Worm (Caenorhabditis elegans) whole organism, L4 larva: ENCODE measurements around the gene F58D12.1.

ENCODE experiments used
- F10B5.3 ChIP-seq: sonication (generic microtip); optimal IDR thresholded peaks from 2 replicates; lab custom pipeline; 2016; ENCODE audit warnings: mild to moderate bottlenecking, missing genetic modification characterization, missing compliant biosample characterization
- F49E8.2 ChIP-seq: sonication (generic microtip); optimal IDR thresholded peaks from 2 replicates; lab custom pipeline; 2016; ENCODE audit warnings: missing compliant biosample characterization, mild to moderate bottlenecking, missing genetic modification characterization, borderline replicate concordance
- T26A8.4 ChIP-seq: fragments of 200-800 bp; sonication (Bioruptor generic); IDR thresholded peaks from 2 replicates; pipeline ENCODE4 v1.3.6; 2022; ENCODE audit warnings: missing genetic modification characterization, missing compliant biosample characterization
- Y105C5A.15 ChIP-seq: fragments of 200-800 bp; sonication (Bioruptor generic); IDR thresholded peaks from 2 replicates; pipeline ENCODE4 v1.3.6; 2022; ENCODE audit warnings: missing genetic modification characterization, missing compliant biosample characterization
- Y48G9A.11 ChIP-seq: fragments of 200-800 bp; sonication (Bioruptor generic); IDR thresholded peaks from 2 replicates; pipeline ENCODE4 v1.3.6; 2022; ENCODE audit warnings: missing genetic modification reagents, missing genetic modification characterization, missing compliant biosample characterization
- ZK546.5 ChIP-seq, 2 experiments: sonication (generic microtip); optimal IDR thresholded peaks; 2 replicates each; lab custom pipeline; 2017; ENCODE audit warnings: missing biosample characterization in 2 of 2, missing genetic modification characterization in 2 of 2
- aha-1 ChIP-seq: fragments of 150-350 bp; peaks from one replicate; lab custom pipeline; 2014; ENCODE audit warnings: missing biosample characterization, missing genetic modification characterization
- arid-1 ChIP-seq: fragments of 200-800 bp; sonication (Bioruptor generic); conservative IDR thresholded peaks from 2 replicates; pipeline ENCODE4 v1.3.6; 2022; ENCODE audit warnings: missing genetic modification reagents, missing genetic modification characterization, missing compliant biosample characterization
- ceh-32 ChIP-seq: sonication (generic microtip); optimal IDR thresholded peaks from 2 replicates; lab custom pipeline; 2016; ENCODE audit warnings: mild to moderate bottlenecking, missing genetic modification characterization, missing compliant biosample characterization; ENCODE audit not compliant: poor library complexity
- ceh-44 ChIP-seq: fragments of 200-800 bp; sonication (Bioruptor generic); IDR thresholded peaks from 2 replicates; pipeline ENCODE4 v1.3.6; 2022; ENCODE audit warnings: missing genetic modification reagents, missing genetic modification characterization, missing compliant biosample characterization
- ceh-62 ChIP-seq: sonication (generic microtip); optimal IDR thresholded peaks from 2 replicates; lab custom pipeline; 2017; ENCODE audit warnings: missing biosample characterization, missing genetic modification characterization
- cey-2 ChIP-seq: sonication (generic microtip); optimal IDR thresholded peaks from 3 replicates; lab custom pipeline; 2017; ENCODE audit warnings: missing genetic modification characterization, mild to moderate bottlenecking, missing compliant biosample characterization, antibody characterized with exemption, borderline replicate concordance; ENCODE audit not compliant: insufficient read depth
- daf-19 ChIP-seq: fragments of 200-800 bp; sonication (Bioruptor generic); conservative IDR thresholded peaks from 2 replicates; pipeline ENCODE4 v1.3.6; 2022; ENCODE audit warnings: missing genetic modification characterization, missing compliant biosample characterization
- dmd-6 ChIP-seq: fragments of 200-800 bp; sonication (Bioruptor generic); IDR thresholded peaks from 2 replicates; pipeline ENCODE4 v1.3.6; 2022; ENCODE audit warnings: missing genetic modification reagents, missing genetic modification characterization, missing compliant biosample characterization
- dmd-8 ChIP-seq: fragments of 200-800 bp; sonication (Bioruptor generic); IDR thresholded peaks from 2 replicates; pipeline ENCODE4 v1.3.6; 2022; ENCODE audit warnings: missing genetic modification characterization, missing compliant biosample characterization
- dpl-1 ChIP-seq: fragments of 150-350 bp; optimal IDR thresholded peaks from 2 replicates; lab custom pipeline; 2014; ENCODE audit warnings: missing biosample characterization, missing genetic modification reagents, missing genetic modification characterization
- dve-1 ChIP-seq: sonication (generic microtip); optimal IDR thresholded peaks from 2 replicates; lab custom pipeline; 2017; ENCODE audit warnings: antibody characterized with exemption, mild to moderate bottlenecking, missing genetic modification characterization, missing compliant biosample characterization; ENCODE audit not compliant: insufficient read depth
- fkh-10 ChIP-seq: fragments of 150-350 bp; optimal IDR thresholded peaks from 2 replicates; lab custom pipeline; 2014; ENCODE audit warnings: missing biosample characterization, missing genetic modification reagents, missing genetic modification characterization
- hlh-30 ChIP-seq: sonication (generic microtip); optimal IDR thresholded peaks from 2 replicates; lab custom pipeline; 2017; ENCODE audit warnings: antibody characterized with exemption, mild to moderate bottlenecking, missing genetic modification characterization, missing compliant biosample characterization; ENCODE audit not compliant: insufficient read depth
- lin-39 ChIP-seq: fragments of 150-350 bp; optimal IDR thresholded peaks from 2 replicates; lab custom pipeline; 2014; ENCODE audit warnings: missing biosample characterization, missing genetic modification reagents, missing genetic modification characterization
- lir-3 ChIP-seq: sonication (generic microtip); optimal IDR thresholded peaks from 2 replicates; lab custom pipeline; 2016; ENCODE audit warnings: mild to moderate bottlenecking, missing genetic modification characterization, missing compliant biosample characterization
- lsy-2 ChIP-seq, 2 experiments: fragments of 150-350 bp in 1 of 2; sonication (generic microtip) in 1 of 2; optimal IDR thresholded peaks; 2 replicates each; lab custom pipeline; 2014 to 2017; ENCODE audit warnings: missing biosample characterization in 2 of 2, missing genetic modification characterization in 2 of 2
- madf-5 ChIP-seq, 2 experiments: fragments of 200-800 bp; sonication (Bioruptor generic); IDR thresholded peaks; 2 replicates each; pipeline ENCODE4 v1.3.6; 2022; ENCODE audit warnings: missing compliant biosample characterization in 2 of 2, missing genetic modification characterization in 2 of 2
- mep-1 ChIP-seq: fragments of 150-350 bp; sonication (generic microtip); optimal IDR thresholded peaks from 3 replicates; lab custom pipeline; 2014; ENCODE audit warnings: missing biosample characterization, missing genetic modification characterization
- mxl-2 ChIP-seq: fragments of 200-800 bp; sonication (Bioruptor generic); conservative IDR thresholded peaks from 2 replicates; pipeline ENCODE4 v1.3.6; 2022; ENCODE audit warnings: missing genetic modification reagents, missing genetic modification characterization, missing compliant biosample characterization
- mxl-3 ChIP-seq: fragments of 200-800 bp; sonication (Bioruptor generic); optimal IDR thresholded peaks from 2 replicates; lab custom pipeline; 2018; ENCODE audit warnings: mild to moderate bottlenecking, missing genetic modification characterization, missing compliant biosample characterization
- nhr-10 ChIP-seq: fragments of 150-350 bp; optimal IDR thresholded peaks from 2 replicates; lab custom pipeline; 2014; ENCODE audit warnings: missing biosample characterization, missing genetic modification characterization
- nhr-48 ChIP-seq: sonication (generic microtip); optimal IDR thresholded peaks from 2 replicates; lab custom pipeline; 2016; ENCODE audit warnings: mild to moderate bottlenecking, missing genetic modification characterization, missing compliant biosample characterization
- nhr-76 ChIP-seq: fragments of 150-350 bp; optimal IDR thresholded peaks from 2 replicates; lab custom pipeline; 2014; ENCODE audit warnings: missing biosample characterization, missing genetic modification characterization
- nhr-77 ChIP-seq: fragments of 150-350 bp; optimal IDR thresholded peaks from 2 replicates; lab custom pipeline; 2014; ENCODE audit warnings: missing biosample characterization, missing genetic modification characterization
- php-3 ChIP-seq: fragments of 200-800 bp; sonication (Bioruptor generic); IDR thresholded peaks from 2 replicates; pipeline ENCODE4 v1.3.6; 2022; ENCODE audit warnings: missing genetic modification reagents, missing genetic modification characterization, missing compliant biosample characterization
- rbr-2 ChIP-seq: sonication (generic microtip); optimal IDR thresholded peaks from 2 replicates; lab custom pipeline; 2016; ENCODE audit warnings: missing genotype, missing genetic modification characterization, missing compliant biosample characterization
- set-16 ChIP-seq: fragments of 200-800 bp; sonication (Bioruptor generic); IDR thresholded peaks from 2 replicates; pipeline ENCODE4 v1.3.6; 2022; ENCODE audit warnings: missing genetic modification reagents, missing genetic modification characterization, missing compliant biosample characterization
- skn-1 ChIP-seq: fragments of 150-350 bp; optimal IDR thresholded peaks from 2 replicates; lab custom pipeline; 2014; ENCODE audit warnings: missing biosample characterization, missing genetic modification characterization
- snpc-1.2 ChIP-seq: fragments of 200-800 bp; sonication (Bioruptor generic); IDR thresholded peaks from 2 replicates; pipeline ENCODE4 v1.3.6; 2022; ENCODE audit warnings: missing genetic modification reagents, missing genetic modification characterization, missing compliant biosample characterization
- spr-1 ChIP-seq: sonication (generic microtip); optimal IDR thresholded peaks from 2 replicates; lab custom pipeline; 2016; ENCODE audit warnings: mild to moderate bottlenecking, missing genetic modification characterization, missing compliant biosample characterization
- tra-1 ChIP-seq: fragments of 200-800 bp; sonication (Bioruptor generic); IDR thresholded peaks from 2 replicates; pipeline ENCODE4 v1.3.6; 2022; ENCODE audit warnings: missing genetic modification reagents, missing genetic modification characterization, missing compliant biosample characterization
- unc-130 ChIP-seq: sonication (generic microtip); optimal IDR thresholded peaks from 2 replicates; lab custom pipeline; 2016; ENCODE audit warnings: missing genetic modification reagents, missing genetic modification characterization, missing compliant biosample characterization
- vab-7 ChIP-seq: fragments of 200-800 bp; sonication (Bioruptor generic); IDR thresholded peaks from 2 replicates; pipeline ENCODE4 v1.3.6; 2022; ENCODE audit warnings: missing genetic modification reagents, missing genetic modification characterization, missing compliant biosample characterization
- zag-1 ChIP-seq: fragments of 150-350 bp; optimal IDR thresholded peaks from 2 replicates; lab custom pipeline; 2014; ENCODE audit warnings: missing biosample characterization, missing genetic modification characterization
- zfp-2 ChIP-seq: sonication (generic microtip); optimal IDR thresholded peaks from 2 replicates; lab custom pipeline; 2016; ENCODE audit warnings: mild to moderate bottlenecking, missing genetic modification characterization, missing compliant biosample characterization
- zip-2 ChIP-seq: fragments of 150-350 bp; optimal IDR thresholded peaks from 2 replicates; lab custom pipeline; 2014; ENCODE audit warnings: missing biosample characterization, missing genetic modification characterization

The F58D12.1 gene

DNA sequence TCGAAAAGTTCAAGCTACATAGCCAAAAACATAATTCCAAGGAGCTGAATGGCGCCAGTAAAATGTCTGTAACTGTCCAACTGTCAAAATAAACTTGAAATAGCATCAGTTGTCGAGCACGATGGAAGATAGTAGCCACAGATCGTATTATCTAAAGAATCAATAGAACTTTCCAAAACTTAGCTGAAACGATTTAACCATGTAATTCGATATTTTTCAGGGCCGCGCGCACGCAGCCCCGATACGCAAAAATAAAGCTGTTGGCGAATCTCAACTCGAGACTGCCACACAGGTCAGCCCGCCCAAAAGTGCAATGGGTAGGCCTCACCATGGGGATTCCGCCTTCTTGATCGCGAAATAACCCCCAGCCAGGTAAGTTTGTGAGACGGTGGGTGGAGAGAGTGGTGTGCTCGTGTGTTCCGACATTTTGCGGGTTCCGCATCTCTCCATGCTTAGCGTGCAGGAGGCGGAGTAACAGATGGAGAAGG is 21.1 kb upstream of the F58D12.1 start (continued):
- no peak for TF ChIP-seq skn-1
- no peak for TF ChIP-seq Y105C5A.15
- no peak for TF ChIP-seq lsy-2 (tag; optimal IDR thresholded peaks at IDR 0.05; lab: Kevin White, UChicago)
- TF ChIP-seq cey-2 (tag; lab: Kevin White, UChicago): no peak
- TF ChIP-seq dpl-1: no peak
- peak; percentile 51 for TF ChIP-seq mxl-3
- no peak for TF ChIP-seq fkh-10 (GFP tag; lab: Kevin White, UChicago)
- peak; percentile 63 for TF ChIP-seq nhr-48 (tag; lab: Kevin White, UChicago)
- TF ChIP-seq php-3 (GFP tag; lab: Robert Waterston, UW): peak; percentile 39; the same call in 1 of the 2 replicates
- no peak for TF ChIP-seq nhr-10 (tag; lab: Kevin White, UChicago)
- TF ChIP-seq rbr-2 (tag; lab: Kevin White, UChicago): peak; percentile 40
- TF ChIP-seq aha-1: peak; percentile 87
- TF ChIP-seq zfp-2 (tag; lab: Kevin White, UChicago): no peak
- peak; percentile 75 for TF ChIP-seq set-16 (GFP tag; lab: Robert Waterston, UW)
- TF ChIP-seq zip-2 (tag; lab: Kevin White, UChicago): peak; percentile 43
- peak; percentile 77 for TF ChIP-seq snpc-1.2
- TF ChIP-seq mxl-2 (GFP tag; lab: Robert Waterston, UW): no peak
- peak; percentile 32 for TF ChIP-seq lir-3
- peak; percentile 58; the same call in 1 of the 2 replicates for TF ChIP-seq arid-1 (GFP tag; lab: Robert Waterston, UW)
- TF ChIP-seq ZK546.5 (tag; optimal IDR thresholded peaks at IDR 0.05; lab: Kevin White, UChicago): no peak
- TF ChIP-seq madf-5 (GFP tag; IDR thresholded peaks at IDR 0.05; lab: Robert Waterston, UW): no peak
- no peak for TF ChIP-seq ceh-62 (tag; lab: Kevin White, UChicago)
- peak; percentile 81 for TF ChIP-seq ceh-44 (GFP tag; lab: Robert Waterston, UW)
- TF ChIP-seq Y48G9A.11: peak; percentile 74
- TF ChIP-seq tra-1 (GFP tag; lab: Robert Waterston, UW): 0 out of 2 replicates have a peak, but pooled peaks have one; percentile 33
- TF ChIP-seq T26A8.4 (GFP tag; lab: Robert Waterston, UW): peak; percentile 94
- peak; percentile 67 for TF ChIP-seq F10B5.3 (tag; lab: Kevin White, UChicago)
- TF ChIP-seq unc-130: peak; percentile 38
- TF ChIP-seq ceh-32 (tag; lab: Kevin White, UChicago): no peak
- no peak for TF ChIP-seq daf-19 (GFP tag; lab: Robert Waterston, UW)
- TF ChIP-seq mep-1: no peak
- no peak for TF ChIP-seq lin-39
- no peak for TF ChIP-seq dmd-8 (GFP tag; lab: Robert Waterston, UW)
- TF ChIP-seq spr-1 (tag; lab: Kevin White, UChicago): peak; percentile 64
- peak; percentile 35 for TF ChIP-seq vab-7 (GFP tag; lab: Robert Waterston, UW)
- TF ChIP-seq dmd-6 (GFP tag; lab: Robert Waterston, UW): peak; percentile 56
- TF ChIP-seq dve-1 (tag; lab: Kevin White, UChicago): peak; percentile 52
- peak; percentile 16 for TF ChIP-seq nhr-77 (tag; lab: Kevin White, UChicago)
- no peak for TF ChIP-seq zag-1 (tag; lab: Kevin White, UChicago)
- TF ChIP-seq nhr-76 (tag; lab: Kevin White, UChicago): no peak
- peak; percentile 66 for TF ChIP-seq F49E8.2 (tag; lab: Kevin White, UChicago)
- TF ChIP-seq hlh-30 (tag; lab: Kevin White, UChicago): peak; percentile 37
